Worm (Caenorhabditis elegans): ENCODE data around the gene C35A5.3.

Gene C35A5.3

DNA sequence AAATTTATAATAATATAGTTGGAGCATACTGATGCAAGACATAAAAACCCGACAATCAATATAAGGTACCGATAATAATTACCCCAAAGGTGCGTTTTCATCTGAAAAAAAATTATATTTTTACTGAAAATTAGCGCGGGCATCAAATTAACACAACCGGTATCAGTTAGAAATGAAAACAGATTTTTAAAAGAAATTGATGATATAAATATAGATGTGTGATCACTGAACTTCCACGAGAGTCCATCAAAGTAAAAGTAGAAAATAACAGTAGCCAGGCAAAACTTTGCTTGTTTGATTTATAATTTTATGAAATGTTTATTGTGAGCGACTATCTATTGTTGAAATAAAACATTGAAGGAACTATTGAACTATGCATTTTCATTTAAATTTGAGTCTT is at the start of gene C35A5.3:
C35A5.3 (minus strand) TSS at position 101 of the 400 bp plus-strand sequence.
- no peak for TF ChIP-seq dao-5 (tag; optimal IDR thresholded peaks at IDR 0.05)
- TF ChIP-seq W03F9.2 (tag; optimal IDR thresholded peaks at IDR 0.05): no peak

- TF ChIP-seq him-1 (tag; optimal IDR thresholded peaks at IDR 0.05) (no peak), W03F9.2 (tag; optimal IDR thresholded peaks at IDR 0.05) (no peak), dao-5 (tag; optimal IDR thresholded peaks at IDR 0.05) (no peak)
Measured at ce11 chrV:10549717-10550116, 48.5 kb upstream of the C35A5.3 start, which contains the start of gene F32G8.2. Gene F32G8.2 (plus strand): TSS chrV:10550017.

DNA sequence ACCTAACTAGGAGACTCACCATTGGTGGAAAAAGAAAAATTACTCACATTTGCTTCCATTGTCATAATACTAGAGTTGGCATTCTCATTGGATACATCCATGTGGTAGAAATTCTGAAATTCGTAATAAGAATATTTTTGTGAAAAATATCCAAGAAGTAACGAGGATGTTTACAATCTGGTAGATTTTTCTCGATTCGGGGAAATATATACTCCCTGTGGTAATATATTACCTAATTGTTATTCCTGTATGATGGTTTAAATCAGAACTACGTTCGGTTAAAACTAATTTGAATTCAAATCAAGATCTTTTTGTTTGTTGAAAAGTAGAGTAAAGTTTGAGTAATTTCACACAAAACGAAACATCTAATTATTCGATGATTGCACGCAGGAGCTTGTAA is 47.8 kb upstream of the C35A5.3 start, which contains the start of gene srd-34:
srd-34 (minus strand) TSS at position 101 of the 400 bp plus-strand sequence.
- TF ChIP-seq dao-5 (tag; optimal IDR thresholded peaks at IDR 0.05) (no peak), him-1 (tag; optimal IDR thresholded peaks at IDR 0.05) (no peak), W03F9.2 (tag; optimal IDR thresholded peaks at IDR 0.05) (no peak)

- TF ChIP-seq him-1 (tag; optimal IDR thresholded peaks at IDR 0.05): no peak
- TF ChIP-seq dao-5 (tag; optimal IDR thresholded peaks at IDR 0.05): no peak
- TF ChIP-seq W03F9.2 (tag; optimal IDR thresholded peaks at IDR 0.05): no peak
Measured at ce11 chrV:10546749-10547148, 45.6 kb upstream of the C35A5.3 start, which contains the start of gene F25D1.5. Gene F25D1.5 (minus strand): TSS chrV:10546783.

ce11 chrV:10540024-10540423 is 38.8 kb upstream of the C35A5.3 start, which contains the start of gene degt-1:
Gene degt-1 (plus strand): TSS chrV:10540324.
- TF ChIP-seq W03F9.2 (tag; optimal IDR thresholded peaks at IDR 0.05) (no peak), him-1 (tag; optimal IDR thresholded peaks at IDR 0.05) (no peak), dao-5 (tag; optimal IDR thresholded peaks at IDR 0.05) (no peak)

- TF ChIP-seq W03F9.2 (tag; optimal IDR thresholded peaks at IDR 0.05) (no peak), him-1 (tag; optimal IDR thresholded peaks at IDR 0.05) (no peak), dao-5 (tag; optimal IDR thresholded peaks at IDR 0.05) (no peak)
Measured at ce11 chrV:10539114-10539513, 37.9 kb upstream of the C35A5.3 start, which contains the start of gene F25D1.8. Gene F25D1.8 (plus strand): TSS chrV:10539414.

ce11 chrV:10536808-10537207 is 35.6 kb upstream of the C35A5.3 start:
- peak; percentile 88 for TF ChIP-seq him-1 (tag; optimal IDR thresholded peaks at IDR 0.05)
- peak; percentile 72 for TF ChIP-seq W03F9.2 (tag; optimal IDR thresholded peaks at IDR 0.05)
- no peak for TF ChIP-seq dao-5 (tag; optimal IDR thresholded peaks at IDR 0.05)

ce11 chrV:10536095-10536691 is 35.0 kb upstream of the C35A5.3 start, which contains the start of gene ppm-1.A:
Gene ppm-1.A (minus strand): TSS chrV:10536388.
- TF ChIP-seq dao-5 (tag; optimal IDR thresholded peaks at IDR 0.05) (no peak), W03F9.2 (tag; optimal IDR thresholded peaks at IDR 0.05) (no peak), him-1 (tag; optimal IDR thresholded peaks at IDR 0.05) (no peak)

DNA sequence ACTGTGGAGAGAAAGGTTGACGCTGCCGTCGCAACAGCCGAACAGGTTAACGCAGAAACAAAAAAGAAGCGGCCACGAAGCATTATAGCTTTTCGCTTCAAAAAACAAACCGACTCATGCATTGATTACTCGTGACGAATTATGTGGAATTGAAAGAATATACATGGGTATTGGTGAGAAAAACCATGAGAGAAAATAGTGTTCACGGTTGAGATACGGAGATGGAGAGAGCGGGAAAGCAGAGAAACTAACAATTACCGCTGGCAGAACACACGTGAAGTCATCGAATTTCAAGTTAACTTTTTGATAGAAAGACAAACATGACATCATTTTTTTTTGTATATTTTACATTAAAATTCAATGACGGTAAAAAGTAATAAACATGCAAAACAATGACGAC is 34.1 kb upstream of the C35A5.3 start:
- TF ChIP-seq W03F9.2 (tag; optimal IDR thresholded peaks at IDR 0.05) (peak; percentile 20), dao-5 (tag; optimal IDR thresholded peaks at IDR 0.05) (no peak)

ce11 chrV:10532725-10533124 is 31.5 kb upstream of the C35A5.3 start, which contains the start of gene txt-10:
Gene txt-10 (minus strand): TSS chrV:10532825.
- no peak for TF ChIP-seq him-1 (tag; optimal IDR thresholded peaks at IDR 0.05)
- no peak for TF ChIP-seq W03F9.2 (tag; optimal IDR thresholded peaks at IDR 0.05)
- TF ChIP-seq dao-5 (tag; optimal IDR thresholded peaks at IDR 0.05): no peak

DNA sequence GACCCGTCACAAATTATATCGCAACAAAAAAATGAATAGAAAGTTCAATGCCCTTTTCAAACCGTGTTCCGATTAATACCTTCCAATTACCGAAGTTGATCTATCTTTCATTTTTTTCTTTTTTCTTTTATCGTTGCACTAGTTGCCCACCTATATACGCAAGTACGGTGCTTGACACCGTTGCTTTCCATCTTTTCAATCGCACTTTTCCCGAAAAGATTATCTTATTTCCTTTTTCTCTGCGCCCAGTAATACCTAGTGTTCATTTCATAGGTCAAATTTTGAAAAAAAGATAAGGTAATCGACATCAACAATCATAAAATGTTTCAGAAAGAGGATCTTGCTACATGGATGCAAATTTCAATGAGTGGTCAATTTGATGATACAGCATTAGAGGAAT is 28.4 kb upstream of the C35A5.3 start:
- TF ChIP-seq him-1 (tag; optimal IDR thresholded peaks at IDR 0.05) (no peak), dao-5 (tag; optimal IDR thresholded peaks at IDR 0.05) (no peak), W03F9.2 (tag; optimal IDR thresholded peaks at IDR 0.05) (no peak)

DNA sequence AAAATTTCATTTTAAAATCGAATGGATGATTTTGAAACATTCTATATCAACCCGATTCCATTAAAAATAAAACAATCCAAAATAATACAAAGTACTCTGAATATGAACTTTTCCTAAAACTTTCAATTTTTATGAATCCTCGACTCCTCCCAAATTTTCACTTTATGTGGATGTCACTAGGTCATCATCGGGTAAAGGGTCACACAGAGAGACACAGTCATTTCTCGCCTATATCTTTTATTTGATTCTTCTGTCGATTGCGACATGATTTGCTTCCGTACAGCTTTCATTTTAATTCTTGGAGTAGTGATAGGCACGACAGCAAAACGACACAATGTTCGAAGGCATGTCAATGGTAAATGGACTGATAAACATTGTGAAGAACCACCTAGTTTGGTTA is 27.3 kb upstream of the C35A5.3 start, which contains the start of gene F25D1.3:
F25D1.3 (plus strand) TSS at position 225 of the 400 bp plus-strand sequence.
- TF ChIP-seq him-1 (tag; optimal IDR thresholded peaks at IDR 0.05) (no peak), W03F9.2 (tag; optimal IDR thresholded peaks at IDR 0.05) (no peak), dao-5 (tag; optimal IDR thresholded peaks at IDR 0.05) (no peak)

- TF ChIP-seq W03F9.2 (tag; optimal IDR thresholded peaks at IDR 0.05) (no peak), him-1 (tag; optimal IDR thresholded peaks at IDR 0.05) (peak; percentile 47)
Measured at ce11 chrV:10525902-10526301, 24.7 kb upstream of the C35A5.3 start, which contains the start of the genes C35A5.8 and hda-11. Gene C35A5.8 (minus strand): TSS chrV:10525908. Gene hda-11 (plus strand): TSS chrV:10526184.

DNA sequence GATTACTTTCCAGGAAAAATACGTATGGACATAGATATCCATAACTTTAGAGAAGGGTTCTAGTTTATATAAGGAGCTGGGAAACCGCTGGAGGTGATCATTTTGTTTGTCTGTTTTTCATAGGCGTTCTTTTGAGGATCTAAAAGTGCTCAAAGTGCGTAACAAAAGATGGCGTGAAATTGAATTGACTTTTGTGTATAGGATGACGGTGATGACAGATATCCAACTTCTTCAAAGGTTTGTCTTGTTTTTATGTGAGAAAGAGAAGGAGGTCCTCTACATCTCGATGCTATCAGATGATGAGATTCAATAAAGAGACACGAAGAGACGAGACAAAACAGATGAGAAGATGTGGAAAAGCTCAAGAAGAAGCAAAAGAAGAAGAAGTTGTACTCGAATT is 15.5 kb upstream of the C35A5.3 start:
- TF ChIP-seq dao-5 (tag; optimal IDR thresholded peaks at IDR 0.05): no peak
- no peak for TF ChIP-seq him-1 (tag; optimal IDR thresholded peaks at IDR 0.05)
- no peak for TF ChIP-seq W03F9.2 (tag; optimal IDR thresholded peaks at IDR 0.05)

- TF ChIP-seq him-1 (tag; optimal IDR thresholded peaks at IDR 0.05) (no peak), dao-5 (tag; optimal IDR thresholded peaks at IDR 0.05) (no peak), W03F9.2 (tag; optimal IDR thresholded peaks at IDR 0.05) (no peak)
Measured at ce11 chrV:10514271-10514670, 13.1 kb upstream of the C35A5.3 start, which contains the start of gene dmsr-8. Gene dmsr-8 (minus strand): TSS chrV:10514371.
